Fruit fly (Drosophila melanogaster) whole organism, embryonic: ENCODE results near the gene CG32483.

Source experiments
- Abd-B ChIP-seq: fragments of 200-800 bp; sonication (Bioruptor generic); optimal IDR thresholded peaks from 2 replicates; lab custom pipeline; 2018; ENCODE audit warnings: missing biosample characterization, mild to moderate bottlenecking, missing genetic modification characterization, moderate library complexity
- Ada2b ChIP-seq: fragments of 200-800 bp; sonication (Bioruptor generic); IDR thresholded peaks from 2 replicates; pipeline ENCODE4 v1.3.6; 2022; ENCODE audit warnings: missing biosample characterization, missing genetic modification characterization
- Atf-2 ChIP-seq: fragments of 200-800 bp; sonication (Bioruptor generic); optimal IDR thresholded peaks from 2 replicates; lab custom pipeline; 2016; ENCODE audit warnings: missing biosample characterization, missing genetic modification characterization
- CG10979 ChIP-seq: fragments of 200-800 bp; sonication (Bioruptor generic); optimal IDR thresholded peaks from 2 replicates; lab custom pipeline; 2018; ENCODE audit warnings: missing biosample characterization, mild to moderate bottlenecking, missing genetic modification characterization, moderate library complexity
- CG11247 ChIP-seq: fragments of 200-800 bp; sonication (Bioruptor generic); IDR thresholded peaks from 2 replicates; pipeline ENCODE4 v1.3.6; 2022; ENCODE audit warnings: missing biosample characterization, missing genetic modification characterization
- CG11504 ChIP-seq: fragments of 200-800 bp; sonication (Bioruptor generic); optimal IDR thresholded peaks from 3 replicates; lab custom pipeline; 2019; ENCODE audit warnings: missing biosample characterization, mild to moderate bottlenecking, missing genetic modification characterization, moderate library complexity
- CG11696 ChIP-seq: fragments of 200-800 bp; sonication (Bioruptor generic); IDR thresholded peaks from 2 replicates; pipeline ENCODE4 v1.3.6; 2022; ENCODE audit warnings: missing biosample characterization, missing genetic modification characterization
- CG17361 ChIP-seq: fragments of 200-800 bp; sonication (Bioruptor generic); IDR thresholded peaks from 3 replicates; pipeline ENCODE4 v1.3.6; 2022; ENCODE audit warnings: missing biosample characterization, missing genetic modification characterization
- CG17385 ChIP-seq: fragments of 200-800 bp; sonication (Bioruptor generic); optimal IDR thresholded peaks from 3 replicates; lab custom pipeline; 2018; ENCODE audit warnings: missing biosample characterization, mild to moderate bottlenecking, missing genetic modification characterization
- CG17612 ChIP-seq: fragments of 200-800 bp; sonication (Bioruptor generic); IDR thresholded peaks from 2 replicates; pipeline ENCODE4 v1.3.6; 2022; ENCODE audit warnings: missing biosample characterization, missing genetic modification characterization
- CG33557 ChIP-seq: fragments of 200-800 bp; sonication (Bioruptor generic); optimal IDR thresholded peaks from 2 replicates; lab custom pipeline; 2019; ENCODE audit warnings: missing biosample characterization, mild to moderate bottlenecking, missing genetic modification characterization, moderate library complexity
- CG4328 ChIP-seq: fragments of 200-800 bp; sonication (Bioruptor generic); optimal IDR thresholded peaks from 3 replicates; lab custom pipeline; 2017; ENCODE audit warnings: missing biosample characterization, missing genetic modification reagents, missing genetic modification characterization
- CG4617 ChIP-seq: fragments of 200-800 bp; sonication (Bioruptor generic); optimal IDR thresholded peaks from 3 replicates; lab custom pipeline; 2016; ENCODE audit warnings: missing biosample characterization, missing genetic modification characterization, borderline replicate concordance
- CG4820 ChIP-seq: fragments of 200-800 bp; sonication (Bioruptor generic); optimal IDR thresholded peaks from 3 replicates; lab custom pipeline; 2016; ENCODE audit warnings: missing biosample characterization, missing genetic modification characterization
- CG9727 ChIP-seq: fragments of 200-800 bp; sonication (Bioruptor generic); optimal IDR thresholded peaks from 3 replicates; lab custom pipeline; 2017; ENCODE audit warnings: missing biosample characterization, mild to moderate bottlenecking, missing genetic modification characterization
- CG9797 ChIP-seq: fragments of 200-800 bp; sonication (Bioruptor generic); optimal IDR thresholded peaks from 3 replicates; lab custom pipeline; 2018; ENCODE audit warnings: missing biosample characterization, mild to moderate bottlenecking, missing genetic modification characterization
- Dbx ChIP-seq: fragments of 200-800 bp; sonication (Bioruptor generic); IDR thresholded peaks from 3 replicates; pipeline ENCODE4 v1.3.6; 2022; ENCODE audit warnings: missing biosample characterization, missing genetic modification characterization
- Dll ChIP-seq: fragments of 200-800 bp; sonication (Bioruptor generic); IDR thresholded peaks from 4 replicates; pipeline ENCODE4 v1.3.6; 2022; ENCODE audit warnings: missing biosample characterization, missing genetic modification characterization; ENCODE audit not compliant: partially characterized antibody
- Doc3 ChIP-seq: fragments of 200-800 bp; sonication (Bioruptor generic); IDR thresholded peaks from 3 replicates; pipeline ENCODE4 v1.3.6; 2022; ENCODE audit warnings: missing biosample characterization, missing genetic modification characterization; ENCODE audit not compliant: partially characterized antibody
- E2f1 ChIP-seq: fragments of 200-800 bp; sonication (Bioruptor generic); IDR thresholded peaks from 2 replicates; pipeline ENCODE4 v1.3.6; 2022; ENCODE audit warnings: missing biosample characterization, missing genetic modification characterization
- HLH54F ChIP-seq: fragments of 200-800 bp; sonication (Bioruptor generic); optimal IDR thresholded peaks from 3 replicates; lab custom pipeline; 2016; ENCODE audit warnings: missing biosample characterization, missing genetic modification characterization
- Hr78 ChIP-seq, 2 experiments: fragments of 200-800 bp in 1 of 2; fragments of >200 bp in 1 of 2; sonication (Bioruptor generic) in 1 of 2; optimal IDR thresholded peaks; 2 replicates each; lab custom pipeline; 2017 to 2019; ENCODE audit warnings: missing biosample characterization in 2 of 2, missing genetic modification characterization in 2 of 2, mild to moderate bottlenecking in 1 of 2, moderate library complexity in 1 of 2
- Hsf ChIP-seq: fragments of 200-800 bp; sonication (Bioruptor generic); optimal IDR thresholded peaks from 3 replicates; lab custom pipeline; 2016; ENCODE audit warnings: missing biosample characterization, missing genetic modification characterization
- Lhr ChIP-seq: fragments of 200-800 bp; sonication (Bioruptor generic); optimal IDR thresholded peaks from 3 replicates; lab custom pipeline; 2017; ENCODE audit warnings: mild to moderate bottlenecking, missing biosample characterization, missing genetic modification reagents, missing genetic modification characterization
- Poxn ChIP-seq: fragments of 200-800 bp; sonication (Bioruptor generic); IDR thresholded peaks from 2 replicates; pipeline ENCODE4 v1.3.6; 2022; ENCODE audit warnings: missing biosample characterization, missing genetic modification characterization
- Six4 ChIP-seq: fragments of 200-800 bp; sonication (Bioruptor generic); optimal IDR thresholded peaks from 2 replicates; lab custom pipeline; 2016; ENCODE audit warnings: missing biosample characterization, missing genetic modification characterization
- Vsx1 ChIP-seq: fragments of 200-800 bp; sonication (Bioruptor generic); optimal IDR thresholded peaks from 2 replicates; lab custom pipeline; 2017; ENCODE audit warnings: missing biosample characterization, mild to moderate bottlenecking, missing genetic modification characterization, missing genetic modification reagents
- ash1 ChIP-seq: fragments of 200-800 bp; sonication (Bioruptor generic); optimal IDR thresholded peaks from 2 replicates; lab custom pipeline; 2018; ENCODE audit warnings: missing biosample characterization, mild to moderate bottlenecking, missing genetic modification characterization
- br ChIP-seq: fragments of >200 bp; optimal IDR thresholded peaks from 2 replicates; lab custom pipeline; 2017
- cato ChIP-seq: fragments of 200-800 bp; sonication (Bioruptor generic); optimal IDR thresholded peaks from 2 replicates; lab custom pipeline; 2016; ENCODE audit warnings: missing biosample characterization, missing genetic modification characterization, borderline replicate concordance
- cg ChIP-seq: fragments of 200-800 bp; sonication (Bioruptor generic); optimal IDR thresholded peaks from 3 replicates; lab custom pipeline; 2019; ENCODE audit warnings: missing biosample characterization, mild to moderate bottlenecking, missing genetic modification characterization, moderate library complexity
- chn ChIP-seq: fragments of 200-800 bp; sonication (Bioruptor generic); optimal IDR thresholded peaks from 2 replicates; lab custom pipeline; 2016; ENCODE audit warnings: missing biosample characterization, missing genetic modification characterization
- croc ChIP-seq: fragments of 200-800 bp; sonication (Bioruptor generic); conservative IDR thresholded peaks from 3 replicates; pipeline ENCODE4 v1.3.6; 2022; ENCODE audit warnings: missing biosample characterization, missing genetic modification characterization
- cwo ChIP-seq: fragments of 200-800 bp; sonication (Bioruptor generic); optimal IDR thresholded peaks from 3 replicates; lab custom pipeline; 2017; ENCODE audit warnings: missing biosample characterization, missing genetic modification characterization, mild to moderate bottlenecking, moderate library complexity, missing genetic modification reagents
- ewg ChIP-seq: fragments of 200-800 bp; sonication (Bioruptor generic); optimal IDR thresholded peaks from 3 replicates; lab custom pipeline; 2017; ENCODE audit warnings: mild to moderate bottlenecking, missing biosample characterization, missing genetic modification reagents, missing genetic modification characterization
- ind ChIP-seq: fragments of 200-800 bp; sonication (Bioruptor generic); optimal IDR thresholded peaks from 3 replicates; lab custom pipeline; 2016; ENCODE audit warnings: missing biosample characterization, missing genetic modification characterization
- ken ChIP-seq: fragments of 200-800 bp; sonication (Bioruptor generic); IDR thresholded peaks from 3 replicates; pipeline ENCODE4 v1.3.6; 2022; ENCODE audit warnings: missing biosample characterization, missing genetic modification characterization
- knrl ChIP-seq: fragments of 200-800 bp; sonication (Bioruptor generic); IDR thresholded peaks from 3 replicates; pipeline ENCODE4 v1.3.6; 2022; ENCODE audit warnings: missing biosample characterization, missing genetic modification characterization; ENCODE audit not compliant: partially characterized antibody
- luna ChIP-seq: fragments of 200-800 bp; sonication (Bioruptor generic); optimal IDR thresholded peaks from 2 replicates; lab custom pipeline; 2016; ENCODE audit warnings: missing biosample characterization, missing genetic modification characterization
- nmo ChIP-seq: fragments of 200-800 bp; sonication (Bioruptor generic); optimal IDR thresholded peaks from 2 replicates; lab custom pipeline; 2018; ENCODE audit warnings: missing biosample characterization, mild to moderate bottlenecking, missing genetic modification characterization, moderate library complexity
- pan ChIP-seq, 4 experiments: fragments of >200 bp in 3 of 4; fragments of 200-800 bp in 1 of 4; sonication (Bioruptor generic) in 1 of 4; optimal IDR thresholded peaks in 3 of 4; IDR thresholded peaks in 1 of 4; 2 replicates each; pipeline versions ENCODE4 v1.3.6 to Lab custom; 2017 to 2022; ENCODE audit warnings: missing biosample characterization in 2 of 4, missing genetic modification characterization in 2 of 4, mixed read lengths in 1 of 4
- pb ChIP-seq: fragments of 200-800 bp; sonication (Bioruptor generic); optimal IDR thresholded peaks from 3 replicates; lab custom pipeline; 2016; ENCODE audit warnings: missing biosample characterization, missing genetic modification characterization
- repo ChIP-seq: fragments of 200-800 bp; sonication (Bioruptor generic); optimal IDR thresholded peaks from 2 replicates; lab custom pipeline; 2016; ENCODE audit warnings: missing biosample characterization, missing genetic modification characterization
- rib ChIP-seq: fragments of 200-800 bp; sonication (Bioruptor generic); IDR thresholded peaks from 2 replicates; pipeline ENCODE4 v1.3.6; 2022; ENCODE audit warnings: missing biosample characterization, missing genetic modification characterization
- sna ChIP-seq: fragments of 200-800 bp; sonication (Bioruptor generic); IDR thresholded peaks from 2 replicates; pipeline ENCODE4 v1.3.6; 2022; ENCODE audit warnings: missing biosample characterization, missing genetic modification characterization; ENCODE audit not compliant: partially characterized antibody
- tin ChIP-seq: fragments of 200-800 bp; sonication (Bioruptor generic); optimal IDR thresholded peaks from 3 replicates; lab custom pipeline; 2016; ENCODE audit warnings: missing biosample characterization, missing genetic modification characterization
- tio ChIP-seq: fragments of 200-800 bp; sonication (Bioruptor generic); optimal IDR thresholded peaks from 2 replicates; lab custom pipeline; 2017; ENCODE audit warnings: missing biosample characterization, missing genetic modification characterization, inconsistent platforms
- zen2 ChIP-seq: fragments of 200-800 bp; sonication (Bioruptor generic); IDR thresholded peaks from 3 replicates; pipeline ENCODE4 v1.3.6; 2022; ENCODE audit warnings: missing biosample characterization, missing genetic modification characterization; ENCODE audit not compliant: partially characterized antibody
- zfh1 ChIP-seq: fragments of 200-800 bp; sonication (Bioruptor generic); IDR thresholded peaks from 3 replicates; pipeline ENCODE4 v1.3.6; 2022; ENCODE audit warnings: missing biosample characterization, missing genetic modification characterization
- zfh2 ChIP-seq: fragments of 200-800 bp; sonication (Bioruptor generic); optimal IDR thresholded peaks from 2 replicates; lab custom pipeline; 2016; ENCODE audit warnings: missing biosample characterization, missing genetic modification characterization

The CG32483 gene

dm6 chr3L:680258-680657, 9.6 kb downstream of the CG32483 start, which contains the start of gene CG17129 (continued):
- TF ChIP-seq CG4617, result peak; percentile 71
- TF ChIP-seq CG4820 (GFP tag; lab: Kevin White, UChicago), result peak; percentile 73
- TF ChIP-seq tio (GFP tag; lab: Kevin White, UChicago), result no peak
- no peak for TF ChIP-seq Hr78 (GFP tag; optimal IDR thresholded peaks at IDR 0.05; lab: Kevin White, UChicago)
- TF ChIP-seq chn (GFP tag; lab: Kevin White, UChicago), result peak; percentile 73
- TF ChIP-seq br (lab: Kevin White, UChicago), result no peak
- TF ChIP-seq pan (optimal IDR thresholded peaks at IDR 0.05; lab: Kevin White, UChicago), result no peak
- TF ChIP-seq pan (GFP tag; optimal IDR thresholded peaks at IDR 0.05 in 1 of 2, IDR thresholded peaks at IDR 0.05 in 1 of 2), result peak in 1 of 2 experiments; percentile 70
- TF ChIP-seq rib, result peak; percentile 43; the same call in 1 of the 2 replicates
- peak; percentile 83 for TF ChIP-seq tin (GFP tag; lab: Kevin White, UChicago)
- TF ChIP-seq CG17361, result peak; percentile 80
- TF ChIP-seq CG11504 (tag; lab: Kevin White, UChicago), result peak; percentile 82
- TF ChIP-seq CG9797, result no peak
- peak; percentile 60; the same call in 2 of the 3 replicates for TF ChIP-seq Dbx (GFP tag; lab: Robert Waterston, UW)
- TF ChIP-seq CG11247 (GFP tag; lab: Robert Waterston, UW), result peak; percentile 68
- TF ChIP-seq cwo (GFP tag; lab: Kevin White, UChicago), result peak; percentile 20
- peak; percentile 58 for TF ChIP-seq CG17385 (GFP tag; lab: Kevin White, UChicago)
- peak; percentile 71 for TF ChIP-seq Hsf (GFP tag; lab: Kevin White, UChicago)
- TF ChIP-seq luna, result peak; percentile 54
- peak; percentile 99 for TF ChIP-seq Doc3 (GFP tag; lab: Robert Waterston, UW)
- peak; percentile 74 for TF ChIP-seq Ada2b (GFP tag; lab: Robert Waterston, UW)
- TF ChIP-seq CG11696 (GFP tag; lab: Robert Waterston, UW), result peak; percentile 33; the same call in 1 of the 2 replicates
- peak; percentile 99 for TF ChIP-seq Dll (GFP tag; lab: Robert Waterston, UW)
- TF ChIP-seq ewg (GFP tag; lab: Kevin White, UChicago), result peak; percentile 90
- TF ChIP-seq repo, result peak; percentile 31
- TF ChIP-seq CG4328 (GFP tag; lab: Kevin White, UChicago), result peak; percentile 69
- TF ChIP-seq Six4 (GFP tag; lab: Kevin White, UChicago), result peak; percentile 51
- peak; percentile 46 for TF ChIP-seq pb (GFP tag; lab: Kevin White, UChicago)
- peak; percentile 17 for TF ChIP-seq Lhr
- peak; percentile 70 for TF ChIP-seq CG10979 (tag; lab: Kevin White, UChicago)
- peak; percentile 100 for TF ChIP-seq sna (GFP tag; lab: Robert Waterston, UW)
- peak; percentile 66 for TF ChIP-seq croc (GFP tag; lab: Robert Waterston, UW)
- peak; percentile 83 for TF ChIP-seq zfh1 (GFP tag; lab: Robert Waterston, UW)
- TF ChIP-seq nmo (GFP tag; lab: Kevin White, UChicago), result peak; percentile 77
- peak; percentile 28 for TF ChIP-seq cato
- TF ChIP-seq ken (GFP tag; lab: Robert Waterston, UW), result peak; percentile 85
- peak; percentile 77 for TF ChIP-seq E2f1 (GFP tag; lab: Robert Waterston, UW)
- no peak for TF ChIP-seq cg
- TF ChIP-seq ash1 (GFP tag; lab: Kevin White, UChicago), result no peak
- TF ChIP-seq knrl (GFP tag; lab: Robert Waterston, UW), result peak; percentile 98
- peak; percentile 94 for TF ChIP-seq zen2 (GFP tag; lab: Robert Waterston, UW)
- TF ChIP-seq Atf-2 (GFP tag; lab: Kevin White, UChicago), result peak; percentile 67
- peak; percentile 80 for TF ChIP-seq zfh2
- TF ChIP-seq CG9727 (GFP tag; lab: Kevin White, UChicago), result peak; percentile 71
- peak; percentile 69 for TF ChIP-seq CG33557
- peak; percentile 82 for TF ChIP-seq ind
- TF ChIP-seq Poxn (GFP tag; lab: Robert Waterston, UW), result no peak
- no peak for TF ChIP-seq Vsx1 (GFP tag; lab: Kevin White, UChicago)
- TF ChIP-seq Abd-B, result peak; percentile 76
- TF ChIP-seq HLH54F, result peak; percentile 76
- TF ChIP-seq CG17612, result peak; percentile 40; the same call in 1 of the 2 replicates
